Fruit fly (Drosophila melanogaster) whole organism, prepupa: ENCODE results near the gene CG16815.

Experiments
- Blimp-1 ChIP-seq: fragments of 200-800 bp; sonication (Bioruptor generic); optimal IDR thresholded peaks from 3 replicates; lab custom pipeline; 2017; ENCODE audit warnings: missing biosample characterization, missing genetic modification characterization, mild to moderate bottlenecking, moderate library complexity, missing genetic modification reagents
- CG10631 ChIP-seq: fragments of 200-800 bp; sonication (Bioruptor generic); optimal IDR thresholded peaks from 2 replicates; lab custom pipeline; 2016; ENCODE audit warnings: missing biosample characterization, missing genetic modification characterization
- CG10669 ChIP-seq: fragments of 200-800 bp; sonication (Bioruptor generic); optimal IDR thresholded peaks from 3 replicates; lab custom pipeline; 2018; ENCODE audit warnings: missing biosample characterization, mild to moderate bottlenecking, missing genetic modification characterization, moderate library complexity
- CG11294 ChIP-seq: fragments of 200-800 bp; sonication (Bioruptor generic); IDR thresholded peaks from 2 replicates; pipeline ENCODE4 v1.3.6; 2022; ENCODE audit warnings: missing biosample characterization, missing genetic modification characterization
- CG11762 ChIP-seq: fragments of 200-800 bp; sonication (Bioruptor generic); optimal IDR thresholded peaks from 3 replicates; lab custom pipeline; 2016; ENCODE audit warnings: missing biosample characterization, missing genetic modification characterization; ENCODE audit not compliant: insufficient read depth
- CG15336 ChIP-seq: fragments of 200-800 bp; sonication (Bioruptor generic); IDR thresholded peaks from 2 replicates; pipeline ENCODE4 v1.3.6; 2022; ENCODE audit warnings: missing biosample characterization, missing genetic modification characterization
- CG1621 ChIP-seq: fragments of 200-800 bp; sonication (Bioruptor generic); optimal IDR thresholded peaks from 3 replicates; lab custom pipeline; 2018; ENCODE audit warnings: missing biosample characterization, mild to moderate bottlenecking, missing genetic modification characterization
- CG16779 ChIP-seq: fragments of 200-800 bp; sonication (Bioruptor generic); optimal IDR thresholded peaks from 3 replicates; lab custom pipeline; 2017; ENCODE audit warnings: missing biosample characterization, mild to moderate bottlenecking, missing genetic modification characterization
- CG3032 ChIP-seq: fragments of 200-800 bp; optimal IDR thresholded peaks from 2 replicates; lab custom pipeline; 2019; ENCODE audit warnings: missing biosample characterization, mild to moderate bottlenecking, missing genetic modification characterization, moderate library complexity
- CG31627 ChIP-seq: fragments of 200-800 bp; sonication (Bioruptor generic); optimal IDR thresholded peaks from 3 replicates; lab custom pipeline; 2016; ENCODE audit warnings: missing biosample characterization, missing genetic modification characterization
- CG32006 ChIP-seq: fragments of 200-800 bp; sonication (Bioruptor generic); optimal IDR thresholded peaks from 3 replicates; lab custom pipeline; 2017; ENCODE audit warnings: missing biosample characterization, mild to moderate bottlenecking, missing genetic modification characterization
- CG34406 ChIP-seq: fragments of 200-800 bp; sonication (Bioruptor generic); optimal IDR thresholded peaks from 3 replicates; lab custom pipeline; 2016; ENCODE audit warnings: missing biosample characterization, missing genetic modification characterization
- CG6163 ChIP-seq: fragments of 200-800 bp; sonication (Bioruptor generic); IDR thresholded peaks from 3 replicates; pipeline ENCODE4 v1.3.6; 2022; ENCODE audit warnings: missing biosample characterization, missing genetic modification characterization
- CG6792 ChIP-seq: fragments of 200-800 bp; sonication (Bioruptor generic); optimal IDR thresholded peaks from 3 replicates; lab custom pipeline; 2016; ENCODE audit warnings: missing biosample characterization, missing genetic modification characterization
- CG6854 ChIP-seq: fragments of 200-800 bp; sonication (Bioruptor generic); optimal IDR thresholded peaks from 2 replicates; lab custom pipeline; 2017; ENCODE audit warnings: missing biosample characterization, mild to moderate bottlenecking, missing genetic modification characterization
- CG7368 ChIP-seq: fragments of 200-800 bp; sonication (Bioruptor generic); optimal IDR thresholded peaks from 3 replicates; lab custom pipeline; 2016; ENCODE audit warnings: missing biosample characterization, missing genetic modification characterization
- CG8119 ChIP-seq: fragments of 200-800 bp; sonication (Bioruptor generic); IDR thresholded peaks from 3 replicates; pipeline ENCODE4 v1.3.6; 2022; ENCODE audit warnings: missing biosample characterization, missing genetic modification characterization
- CG8632 ChIP-seq: fragments of 200-800 bp; sonication (Bioruptor generic); optimal IDR thresholded peaks from 3 replicates; lab custom pipeline; 2016; ENCODE audit warnings: missing biosample characterization, missing genetic modification characterization
- Eip75B ChIP-seq: fragments of 200-800 bp; sonication (Bioruptor generic); optimal IDR thresholded peaks from 3 replicates; lab custom pipeline; 2016; ENCODE audit warnings: missing biosample characterization, missing genetic modification characterization
- Eip78C ChIP-seq: fragments of 200-800 bp; sonication (Bioruptor generic); peaks from one replicate; lab custom pipeline; 2016; ENCODE audit warnings: missing biosample characterization, missing genetic modification characterization
- Eip93F ChIP-seq: fragments of 200-800 bp; sonication (Bioruptor generic); optimal IDR thresholded peaks from 2 replicates; lab custom pipeline; 2016; ENCODE audit warnings: missing biosample characterization, mild to moderate bottlenecking, missing genetic modification characterization
- Ets21C ChIP-seq: fragments of 200-800 bp; sonication (Bioruptor generic); optimal IDR thresholded peaks from 3 replicates; lab custom pipeline; 2016; ENCODE audit warnings: missing biosample characterization, missing genetic modification characterization
- Ets96B ChIP-seq: fragments of 200-800 bp; optimal IDR thresholded peaks from 2 replicates; lab custom pipeline; 2019; ENCODE audit warnings: missing biosample characterization, mild to moderate bottlenecking, missing genetic modification characterization, moderate library complexity
- Gug ChIP-seq: fragments of 200-800 bp; sonication (Bioruptor generic); IDR thresholded peaks from 2 replicates; pipeline ENCODE4 v1.3.6; 2022; ENCODE audit warnings: missing biosample characterization, missing genetic modification characterization
- Hr38 ChIP-seq: sonication (Bioruptor generic); optimal IDR thresholded peaks from 2 replicates; lab custom pipeline; 2016; ENCODE audit warnings: missing biosample characterization, missing genetic modification characterization
- Hr39 ChIP-seq: fragments of 200-800 bp; sonication (Bioruptor generic); optimal IDR thresholded peaks from 2 replicates; lab custom pipeline; 2016; ENCODE audit warnings: missing biosample characterization, missing genetic modification characterization
- Hr4 ChIP-seq: fragments of 200-800 bp; sonication (Bioruptor generic); optimal IDR thresholded peaks from 3 replicates; lab custom pipeline; 2016; ENCODE audit warnings: missing biosample characterization, missing genetic modification characterization
- Lpt ChIP-seq: fragments of 200-800 bp; sonication (Bioruptor generic); optimal IDR thresholded peaks from 3 replicates; lab custom pipeline; 2016; ENCODE audit warnings: missing biosample characterization, missing genetic modification characterization
- Met ChIP-seq: fragments of 200-800 bp; sonication (Bioruptor generic); optimal IDR thresholded peaks from 3 replicates; lab custom pipeline; 2016; ENCODE audit warnings: missing biosample characterization, missing genetic modification characterization
- OdsH ChIP-seq: fragments of 200-800 bp; sonication (Bioruptor generic); optimal IDR thresholded peaks from 3 replicates; lab custom pipeline; 2016; ENCODE audit warnings: missing biosample characterization, missing genetic modification characterization
- Smox ChIP-seq: fragments of 200-800 bp; sonication (Bioruptor generic); optimal IDR thresholded peaks from 3 replicates; lab custom pipeline; 2016; ENCODE audit warnings: missing biosample characterization, missing genetic modification characterization
- Sox102F ChIP-seq: fragments of 200-800 bp; sonication (Bioruptor generic); optimal IDR thresholded peaks from 2 replicates; lab custom pipeline; 2016; ENCODE audit warnings: missing biosample characterization, mild to moderate bottlenecking, missing genetic modification characterization
- Sox14 ChIP-seq: fragments of 200-800 bp; sonication (Bioruptor generic); optimal IDR thresholded peaks from 3 replicates; lab custom pipeline; 2016; ENCODE audit warnings: missing biosample characterization, missing genetic modification characterization
- Sox15 ChIP-seq: fragments of 200-800 bp; sonication (Bioruptor generic); optimal IDR thresholded peaks from 3 replicates; lab custom pipeline; 2016; ENCODE audit warnings: missing biosample characterization, missing genetic modification characterization
- achi ChIP-seq: fragments of 200-800 bp; sonication (Bioruptor generic); optimal IDR thresholded peaks from 3 replicates; lab custom pipeline; 2016; ENCODE audit warnings: missing biosample characterization, missing genetic modification characterization
- acj6 ChIP-seq: fragments of 200-800 bp; sonication (Bioruptor generic); optimal IDR thresholded peaks from 3 replicates; lab custom pipeline; 2016; ENCODE audit warnings: missing biosample characterization, missing genetic modification characterization
- cyc ChIP-seq: fragments of 200-800 bp; sonication (Bioruptor generic); optimal IDR thresholded peaks from 3 replicates; lab custom pipeline; 2016; ENCODE audit warnings: missing biosample characterization, missing genetic modification characterization
- dac ChIP-seq: fragments of 200-800 bp; sonication (Bioruptor generic); optimal IDR thresholded peaks from 2 replicates; lab custom pipeline; 2017; ENCODE audit warnings: missing biosample characterization, mild to moderate bottlenecking, missing genetic modification characterization
- eg ChIP-seq: fragments of 200-800 bp; sonication (Bioruptor generic); IDR thresholded peaks from 3 replicates; pipeline ENCODE4 v1.3.6; 2022; ENCODE audit warnings: missing biosample characterization, missing genetic modification characterization
- esn ChIP-seq: fragments of 200-800 bp; sonication (Bioruptor generic); optimal IDR thresholded peaks from 2 replicates; lab custom pipeline; 2016; ENCODE audit warnings: missing biosample characterization, mild to moderate bottlenecking, missing genetic modification characterization, moderate library complexity
- fd59A ChIP-seq: fragments of 200-800 bp; sonication (Bioruptor generic); optimal IDR thresholded peaks from 2 replicates; lab custom pipeline; 2017; ENCODE audit warnings: missing biosample characterization, mild to moderate bottlenecking, missing genetic modification characterization, missing genetic modification reagents
- fkh ChIP-seq: fragments of 200-800 bp; sonication (Bioruptor generic); optimal IDR thresholded peaks from 3 replicates; lab custom pipeline; 2017; ENCODE audit warnings: missing biosample characterization, mild to moderate bottlenecking, missing genetic modification characterization, moderate library complexity
- lz ChIP-seq: fragments of 200-800 bp; sonication (Bioruptor generic); optimal IDR thresholded peaks from 3 replicates; lab custom pipeline; 2016; ENCODE audit warnings: missing biosample characterization, missing genetic modification characterization
- pdm3 ChIP-seq: fragments of 200-800 bp; sonication (Bioruptor generic); optimal IDR thresholded peaks from 3 replicates; lab custom pipeline; 2016; ENCODE audit warnings: missing biosample characterization, missing genetic modification characterization
- spab ChIP-seq: fragments of 200-800 bp; sonication (Bioruptor generic); optimal IDR thresholded peaks from 2 replicates; lab custom pipeline; 2017; ENCODE audit warnings: missing biosample characterization, mild to moderate bottlenecking, missing genetic modification characterization, missing genetic modification reagents
- ss ChIP-seq, 2 experiments: fragments of 200-800 bp; sonication (Bioruptor generic); optimal IDR thresholded peaks; 2 replicates in 1 of 2; 3 replicates in 1 of 2; lab custom pipeline; 2017 to 2018; ENCODE audit warnings: mild to moderate bottlenecking in 2 of 2, missing biosample characterization in 2 of 2, missing genetic modification characterization in 2 of 2, moderate library complexity in 1 of 2
- vri ChIP-seq: fragments of 200-800 bp; sonication (Bioruptor generic); optimal IDR thresholded peaks from 3 replicates; lab custom pipeline; 2016; ENCODE audit warnings: missing biosample characterization, mild to moderate bottlenecking, missing genetic modification characterization

Gene CG16815

dm6 chr2L:13219281-13220092, 10.1 kb upstream of the CG16815 start, which contains the start of the genes CG9426 and mRF1 (continued):
- TF ChIP-seq CG6163 (GFP tag; lab: Robert Waterston, UW) (no peak), CG11294 (GFP tag; lab: Robert Waterston, UW) (no peak), esn (peak; percentile 47), Blimp-1 (GFP tag; lab: Kevin White, UChicago) (no peak), Hr4 (GFP tag; lab: Kevin White, UChicago) (no peak), Ets21C (GFP tag; lab: Kevin White, UChicago) (no peak), eg (no peak), CG7368 (GFP tag; lab: Kevin White, UChicago) (no peak), Eip78C (GFP tag; lab: Kevin White, UChicago) (peak; percentile 36)

dm6 chr2L:13222225-13222648, 7.4 kb upstream of the CG16815 start, which contains the start of the genes Ski6 and CG16812:
TSS of gene Ski6 (minus strand) at chr2L:13222429.
TSS of gene CG16812 (plus strand) at chr2L:13222587.
- TF ChIP-seq CG1621 (tag; lab: Kevin White, UChicago) (no peak), eg (peak; percentile 66), CG6792 (GFP tag; lab: Kevin White, UChicago) (peak; percentile 36), esn (peak; percentile 70), CG10669 (no peak), fkh (GFP tag; lab: Kevin White, UChicago) (peak; percentile 78), acj6 (GFP tag; lab: Kevin White, UChicago) (no peak), fd59A (GFP tag; lab: Kevin White, UChicago) (no peak), achi (GFP tag; lab: Kevin White, UChicago) (no peak), dac (GFP tag; lab: Kevin White, UChicago) (no peak), Eip75B (GFP tag; lab: Kevin White, UChicago) (no peak), lz (no peak), CG6854 (GFP tag; lab: Kevin White, UChicago) (no peak), CG3032 (tag; lab: Kevin White, UChicago) (no peak), OdsH (GFP tag; lab: Kevin White, UChicago) (no peak), Gug (peak; percentile 35; the same call in 1 of the 2 replicates), Sox102F (GFP tag; lab: Kevin White, UChicago) (no peak), vri (GFP tag; lab: Kevin White, UChicago) (no peak), CG11762 (GFP tag; lab: Kevin White, UChicago) (no peak), Blimp-1 (GFP tag; lab: Kevin White, UChicago) (no peak), CG15336 (GFP tag; lab: Robert Waterston, UW) (peak; percentile 60; the same call in 1 of the 2 replicates), CG8632 (GFP tag; lab: Kevin White, UChicago) (peak; percentile 41), Sox15 (GFP tag; lab: Kevin White, UChicago) (peak; percentile 29), CG6163 (GFP tag; lab: Robert Waterston, UW) (no peak), ss (GFP tag; optimal IDR thresholded peaks at IDR 0.05; lab: Kevin White, UChicago) (no peak), Smox (no peak), Hr39 (GFP tag; lab: Kevin White, UChicago) (peak; percentile 44), CG34406 (GFP tag; lab: Kevin White, UChicago) (peak; percentile 48), Met (GFP tag; lab: Kevin White, UChicago) (no peak), CG32006 (GFP tag; lab: Kevin White, UChicago) (no peak), CG16779 (tag; lab: Kevin White, UChicago) (no peak), Hr4 (GFP tag; lab: Kevin White, UChicago) (no peak), spab (GFP tag; lab: Kevin White, UChicago) (no peak), Hr38 (GFP tag; lab: Kevin White, UChicago) (no peak), pdm3 (GFP tag; lab: Kevin White, UChicago) (no peak), CG11294 (GFP tag; lab: Robert Waterston, UW) (no peak), Lpt (GFP tag; lab: Kevin White, UChicago) (no peak), cyc (GFP tag; lab: Kevin White, UChicago) (peak; percentile 49), Ets96B (tag; lab: Kevin White, UChicago) (no peak), Eip93F (GFP tag; lab: Kevin White, UChicago) (no peak), CG31627 (GFP tag; lab: Kevin White, UChicago) (peak; percentile 51), Sox14 (GFP tag; lab: Kevin White, UChicago) (no peak), CG8119 (GFP tag; lab: Robert Waterston, UW) (peak; percentile 43; the same call in 1 of the 3 replicates), CG10631 (GFP tag; lab: Kevin White, UChicago) (peak; percentile 75), Ets21C (GFP tag; lab: Kevin White, UChicago) (peak; percentile 37)
